Worm (Caenorhabditis elegans) whole organism, L1 larva: ENCODE measurements around the gene C29F7.3.

ENCODE experiments used
- ceh-63 ChIP-seq: fragments of 200-800 bp; sonication (Bioruptor generic); optimal IDR thresholded peaks from 2 replicates; lab custom pipeline; 2018; ENCODE audit warnings: mild to moderate bottlenecking, missing genetic modification characterization, missing compliant biosample characterization
- dpl-1 ChIP-seq, 3 experiments: fragments of 150-350 bp in 2 of 3; sonication (generic microtip) in 1 of 3; optimal IDR thresholded peaks; 2 replicates each; lab custom pipeline; 2014 to 2017; ENCODE audit warnings: missing biosample characterization in 3 of 3, missing genetic modification characterization in 3 of 3, missing genetic modification reagents in 3 of 3
- fkh-4 ChIP-seq: sonication (generic microtip); optimal IDR thresholded peaks from 2 replicates; lab custom pipeline; 2016; ENCODE audit warnings: missing compliant biosample characterization, missing genetic modification characterization, borderline replicate concordance
- fkh-8 ChIP-seq: sonication (generic microtip); optimal IDR thresholded peaks from 2 replicates; lab custom pipeline; 2016; ENCODE audit warnings: mild to moderate bottlenecking, missing genetic modification characterization, missing compliant biosample characterization
- grh-1 ChIP-seq: fragments of 200-800 bp; sonication (Bioruptor generic); IDR thresholded peaks from 2 replicates; pipeline ENCODE4 v1.3.6; 2022; ENCODE audit warnings: missing genetic modification reagents, missing genetic modification characterization, missing compliant biosample characterization
- jun-1 ChIP-seq: fragments of 150-350 bp; optimal IDR thresholded peaks from 2 replicates; lab custom pipeline; 2014; ENCODE audit warnings: missing biosample characterization, missing genetic modification reagents, missing genetic modification characterization
- lin-35 ChIP-seq, 2 experiments: fragments of 150-350 bp; optimal IDR thresholded peaks; 2 replicates each; lab custom pipeline; 2014; ENCODE audit warnings: missing biosample characterization in 2 of 2, missing genetic modification characterization in 2 of 2, missing genetic modification reagents in 2 of 2
- snpc-4 ChIP-seq: fragments of 150-350 bp; optimal IDR thresholded peaks from 2 replicates; lab custom pipeline; 2014; ENCODE audit warnings: missing biosample characterization, missing genetic modification characterization
- unc-62 ChIP-seq: fragments of 150-350 bp; optimal IDR thresholded peaks from 2 replicates; lab custom pipeline; 2014; ENCODE audit warnings: missing biosample characterization, missing genetic modification reagents, missing genetic modification characterization

- peak; percentile 79 for TF ChIP-seq fkh-8 (tag; lab: Kevin White, UChicago)
- TF ChIP-seq lin-35 (GFP tag; optimal IDR thresholded peaks at IDR 0.05; lab: Kevin White, UChicago), result peak; percentile 75 to 86
- TF ChIP-seq unc-62, result no peak
- peak; percentile 91 for TF ChIP-seq jun-1 (tag; lab: Kevin White, UChicago)
- TF ChIP-seq grh-1 (GFP tag; lab: Robert Waterston, UW), result peak; percentile 98
- peak; percentile 3 for TF ChIP-seq fkh-4 (tag; lab: Kevin White, UChicago)
- peak; percentile 59 to 68 (median 66) for TF ChIP-seq dpl-1 (GFP tag; optimal IDR thresholded peaks at IDR 0.05; lab: Kevin White, UChicago)
- peak; percentile 73 for TF ChIP-seq snpc-4
- TF ChIP-seq ceh-63, result no peak
Observed at ce11 chrX:13396550-13397023, 23.1 kb downstream of the C29F7.3 start, which contains the start of gene F02C12.3.
